Fruit fly (Drosophila melanogaster) whole organism, embryonic: ENCODE results near the gene CG31817.
A peak's percentile ranks its signal among the peaks of the same experiment; 100 is the strongest.

Experiments
- CG12104 ChIP-seq: fragments of 200-800 bp; sonication (Bioruptor generic); optimal IDR thresholded peaks from 3 replicates; lab custom pipeline; 2016; ENCODE audit warnings: missing biosample characterization, missing genetic modification characterization
- CG12391 ChIP-seq: fragments of 200-800 bp; sonication (Bioruptor generic); optimal IDR thresholded peaks from 3 replicates; lab custom pipeline; 2018; ENCODE audit warnings: missing biosample characterization, mild to moderate bottlenecking, missing genetic modification characterization, moderate library complexity
- CG15073 ChIP-seq: fragments of 200-800 bp; sonication (Bioruptor generic); optimal IDR thresholded peaks from 2 replicates; lab custom pipeline; 2016; ENCODE audit warnings: missing biosample characterization, missing genetic modification characterization
- CG1832 ChIP-seq: fragments of 200-800 bp; sonication (Bioruptor generic); optimal IDR thresholded peaks from 2 replicates; lab custom pipeline; 2017; ENCODE audit warnings: missing biosample characterization, mild to moderate bottlenecking, missing genetic modification characterization, inconsistent platforms
- CG2202 ChIP-seq: fragments of 200-800 bp; sonication (Bioruptor generic); optimal IDR thresholded peaks from 2 replicates; lab custom pipeline; 2018; ENCODE audit warnings: missing biosample characterization, mild to moderate bottlenecking, missing genetic modification characterization
- CG2712 ChIP-seq: fragments of 200-800 bp; optimal IDR thresholded peaks from 3 replicates; lab custom pipeline; 2019; ENCODE audit warnings: missing biosample characterization, mild to moderate bottlenecking, missing genetic modification characterization, moderate library complexity
- CG31388 ChIP-seq: fragments of 200-800 bp; sonication (Bioruptor generic); optimal IDR thresholded peaks from 2 replicates; lab custom pipeline; 2016; ENCODE audit warnings: missing biosample characterization, missing genetic modification characterization
- CG32772 ChIP-seq: fragments of 200-800 bp; sonication (Bioruptor generic); IDR thresholded peaks from 2 replicates; pipeline ENCODE4 v1.3.6; 2022; ENCODE audit warnings: missing biosample characterization, missing genetic modification characterization
- CG34376 ChIP-seq: fragments of 200-800 bp; sonication (Bioruptor generic); optimal IDR thresholded peaks from 2 replicates; lab custom pipeline; 2018; ENCODE audit warnings: missing biosample characterization, mild to moderate bottlenecking, missing genetic modification characterization
- CG3847 ChIP-seq: fragments of 200-800 bp; sonication (Bioruptor generic); IDR thresholded peaks from 2 replicates; pipeline ENCODE4 v1.3.6; 2022; ENCODE audit warnings: missing biosample characterization, missing genetic modification characterization
- CG42726 ChIP-seq: fragments of 200-800 bp; sonication (Bioruptor generic); IDR thresholded peaks from 2 replicates; pipeline ENCODE4 v1.3.6; 2022; ENCODE audit warnings: missing biosample characterization, missing genetic modification characterization; ENCODE audit not compliant: partially characterized antibody
- CG5245 ChIP-seq: fragments of 200-800 bp; sonication (Bioruptor generic); optimal IDR thresholded peaks from 3 replicates; lab custom pipeline; 2016; ENCODE audit warnings: missing biosample characterization, missing genetic modification characterization
- CG6654 ChIP-seq: fragments of 200-800 bp; sonication (Bioruptor generic); optimal IDR thresholded peaks from 2 replicates; lab custom pipeline; 2017; ENCODE audit warnings: missing biosample characterization, mild to moderate bottlenecking, missing genetic modification characterization
- CG6683 ChIP-seq: fragments of 200-800 bp; sonication (Bioruptor generic); optimal IDR thresholded peaks from 2 replicates; lab custom pipeline; 2017; ENCODE audit warnings: missing biosample characterization, mild to moderate bottlenecking, missing genetic modification characterization, missing genetic modification reagents
- CG6765 ChIP-seq: fragments of 200-800 bp; sonication (Bioruptor generic); optimal IDR thresholded peaks from 3 replicates; lab custom pipeline; 2017; ENCODE audit warnings: missing biosample characterization, mild to moderate bottlenecking, missing genetic modification characterization
- CG7928 ChIP-seq: fragments of 200-800 bp; sonication (Bioruptor generic); optimal IDR thresholded peaks from 2 replicates; lab custom pipeline; 2017; ENCODE audit warnings: missing biosample characterization, mild to moderate bottlenecking, missing genetic modification characterization
- CG7963 ChIP-seq: fragments of 200-800 bp; sonication (Bioruptor generic); IDR thresholded peaks from 3 replicates; pipeline ENCODE4 v1.3.6; 2022; ENCODE audit warnings: missing biosample characterization, missing genetic modification characterization; ENCODE audit not compliant: partially characterized antibody
- CG7987 ChIP-seq: fragments of 200-800 bp; sonication (Bioruptor generic); optimal IDR thresholded peaks from 2 replicates; lab custom pipeline; 2018; ENCODE audit warnings: missing biosample characterization, mild to moderate bottlenecking, missing genetic modification characterization, moderate library complexity
- CG9437 ChIP-seq: fragments of 200-800 bp; sonication (Bioruptor generic); optimal IDR thresholded peaks from 2 replicates; lab custom pipeline; 2018; ENCODE audit warnings: missing biosample characterization, mild to moderate bottlenecking, missing genetic modification characterization
- Ets65A ChIP-seq: fragments of 200-800 bp; sonication (Bioruptor generic); peaks from one replicate; lab custom pipeline; 2016; ENCODE audit warnings: missing biosample characterization, missing genetic modification characterization
- GATAe ChIP-seq: fragments of 200-800 bp; sonication (Bioruptor generic); conservative IDR thresholded peaks from 2 replicates; pipeline ENCODE4 v1.3.6; 2022; ENCODE audit warnings: missing biosample characterization, missing genetic modification characterization
- Gsc ChIP-seq: fragments of 200-800 bp; sonication (Bioruptor generic); IDR thresholded peaks from 2 replicates; pipeline ENCODE4 v1.3.6; 2022; ENCODE audit warnings: missing biosample characterization, missing genetic modification characterization
- Hsf ChIP-seq: fragments of 200-800 bp; sonication (Bioruptor generic); optimal IDR thresholded peaks from 3 replicates; lab custom pipeline; 2016; ENCODE audit warnings: missing biosample characterization, missing genetic modification characterization
- Med ChIP-seq: fragments of 200-800 bp; sonication (Bioruptor generic); peaks from one replicate; lab custom pipeline; 2016; ENCODE audit warnings: missing biosample characterization, missing genetic modification characterization, mild to moderate bottlenecking, inconsistent platforms, moderate library complexity
- NC2α ChIP-seq: fragments of 200-800 bp; sonication (Bioruptor generic); optimal IDR thresholded peaks from 2 replicates; lab custom pipeline; 2016; ENCODE audit warnings: missing biosample characterization, missing genetic modification characterization
- Rx ChIP-seq: fragments of 200-800 bp; sonication (Bioruptor generic); IDR thresholded peaks from 2 replicates; pipeline ENCODE4 v1.3.6; 2022; ENCODE audit warnings: missing biosample characterization, missing genetic modification characterization
- Tbp ChIP-seq: fragments of >200 bp; optimal IDR thresholded peaks from 2 replicates; lab custom pipeline; 2018; ENCODE audit warnings: missing biosample characterization, missing genetic modification characterization
- aop ChIP-seq: fragments of 200-800 bp; sonication (Bioruptor generic); IDR thresholded peaks from 2 replicates; pipeline ENCODE4 v1.3.6; 2022; ENCODE audit warnings: missing biosample characterization, missing genetic modification characterization
- btn ChIP-seq: fragments of 200-800 bp; sonication (Bioruptor generic); optimal IDR thresholded peaks from 2 replicates; lab custom pipeline; 2016; ENCODE audit warnings: missing biosample characterization, missing genetic modification characterization
- cad ChIP-seq: fragments of >200 bp; optimal IDR thresholded peaks from 2 replicates; lab custom pipeline; 2017; ENCODE audit warnings: missing biosample characterization, missing genetic modification characterization
- dan ChIP-seq: fragments of 200-800 bp; sonication (Bioruptor generic); IDR thresholded peaks from 2 replicates; pipeline ENCODE4 v1.3.6; 2022; ENCODE audit warnings: missing biosample characterization, missing genetic modification characterization
- dmrt11E ChIP-seq: fragments of 200-800 bp; sonication (Bioruptor generic); optimal IDR thresholded peaks from 3 replicates; lab custom pipeline; 2018; ENCODE audit warnings: missing biosample characterization, mild to moderate bottlenecking, missing genetic modification characterization, moderate library complexity
- fu2 ChIP-seq: fragments of 200-800 bp; sonication (Bioruptor generic); optimal IDR thresholded peaks from 2 replicates; lab custom pipeline; 2016; ENCODE audit warnings: missing biosample characterization, missing genetic modification characterization
- gcm2 ChIP-seq: fragments of 200-800 bp; sonication (Bioruptor generic); optimal IDR thresholded peaks from 2 replicates; lab custom pipeline; 2016; ENCODE audit warnings: missing biosample characterization, missing genetic modification characterization
- jing ChIP-seq: fragments of 200-800 bp; sonication (Bioruptor generic); optimal IDR thresholded peaks from 2 replicates; lab custom pipeline; 2018; ENCODE audit warnings: missing biosample characterization, mild to moderate bottlenecking, missing genetic modification characterization
- lbe ChIP-seq: fragments of 200-800 bp; sonication (Bioruptor generic); optimal IDR thresholded peaks from 2 replicates; lab custom pipeline; 2016; ENCODE audit warnings: missing biosample characterization, mild to moderate bottlenecking, missing genetic modification characterization
- nerfin-1 ChIP-seq: fragments of 200-800 bp; sonication (Bioruptor generic); optimal IDR thresholded peaks from 3 replicates; lab custom pipeline; 2019; ENCODE audit warnings: missing biosample characterization, mild to moderate bottlenecking, missing genetic modification characterization, moderate library complexity
- org-1 ChIP-seq: fragments of 200-800 bp; sonication (Bioruptor generic); optimal IDR thresholded peaks from 2 replicates; lab custom pipeline; 2017; ENCODE audit warnings: missing biosample characterization, missing genetic modification characterization
- pan ChIP-seq, 4 experiments: fragments of >200 bp in 3 of 4; fragments of 200-800 bp in 1 of 4; sonication (Bioruptor generic) in 1 of 4; optimal IDR thresholded peaks in 3 of 4; IDR thresholded peaks in 1 of 4; 2 replicates each; pipeline versions ENCODE4 v1.3.6 to Lab custom; 2017 to 2022; ENCODE audit warnings: missing biosample characterization in 2 of 4, missing genetic modification characterization in 2 of 4, mixed read lengths in 1 of 4
- phol ChIP-seq: fragments of 200-800 bp; sonication (Bioruptor generic); optimal IDR thresholded peaks from 3 replicates; lab custom pipeline; 2018; ENCODE audit warnings: missing biosample characterization, mild to moderate bottlenecking, missing genetic modification characterization, moderate library complexity
- row ChIP-seq: fragments of 200-800 bp; sonication (Bioruptor generic); IDR thresholded peaks from 3 replicates; pipeline ENCODE4 v1.3.6; 2022; ENCODE audit warnings: missing biosample characterization, missing genetic modification characterization
- scrt ChIP-seq: fragments of 200-800 bp; sonication (Bioruptor generic); optimal IDR thresholded peaks from 2 replicates; lab custom pipeline; 2018; ENCODE audit warnings: missing biosample characterization, mild to moderate bottlenecking, missing genetic modification characterization, moderate library complexity
- sens ChIP-seq: fragments of 200-800 bp; sonication (Bioruptor generic); peaks from one replicate; lab custom pipeline; 2016; ENCODE audit warnings: missing biosample characterization, missing genetic modification characterization
- tio ChIP-seq: fragments of 200-800 bp; sonication (Bioruptor generic); optimal IDR thresholded peaks from 2 replicates; lab custom pipeline; 2017; ENCODE audit warnings: missing biosample characterization, missing genetic modification characterization, inconsistent platforms
- tll ChIP-seq, 2 experiments: fragments of 200-800 bp in 1 of 2; fragments of >200 bp in 1 of 2; sonication (Bioruptor generic) in 1 of 2; optimal IDR thresholded peaks; 2 replicates each; lab custom pipeline; 2017 to 2019; ENCODE audit warnings: missing biosample characterization in 2 of 2, missing genetic modification characterization in 2 of 2, mild to moderate bottlenecking in 1 of 2, moderate library complexity in 1 of 2
- wek ChIP-seq: fragments of 200-800 bp; sonication (Bioruptor generic); optimal IDR thresholded peaks from 3 replicates; lab custom pipeline; 2018; ENCODE audit warnings: missing biosample characterization, mild to moderate bottlenecking, missing genetic modification characterization, moderate library complexity
- zen2 ChIP-seq: fragments of 200-800 bp; sonication (Bioruptor generic); IDR thresholded peaks from 3 replicates; pipeline ENCODE4 v1.3.6; 2022; ENCODE audit warnings: missing biosample characterization, missing genetic modification characterization; ENCODE audit not compliant: partially characterized antibody
- zfh1 ChIP-seq: fragments of 200-800 bp; sonication (Bioruptor generic); IDR thresholded peaks from 3 replicates; pipeline ENCODE4 v1.3.6; 2022; ENCODE audit warnings: missing biosample characterization, missing genetic modification characterization
- zfh2 ChIP-seq: fragments of 200-800 bp; sonication (Bioruptor generic); optimal IDR thresholded peaks from 2 replicates; lab custom pipeline; 2016; ENCODE audit warnings: missing biosample characterization, missing genetic modification characterization

CG31817 gene

dm6 chr2L:16287602-16288392 is 49.9 kb downstream of the CG31817 start, which contains the start of the genes crp and pkaap (continued):
- no peak for TF ChIP-seq Rx (GFP tag; lab: Robert Waterston, UW)
- peak; percentile 41 for TF ChIP-seq wek (GFP tag; lab: Kevin White, UChicago)
- no peak for TF ChIP-seq dan
- peak; percentile 91 for TF ChIP-seq Hsf (GFP tag; lab: Kevin White, UChicago)
- TF ChIP-seq org-1 (GFP tag; lab: Kevin White, UChicago), result peak; percentile 29
- TF ChIP-seq Med (GFP tag; lab: Kevin White, UChicago), result peak; percentile 98
- no peak for TF ChIP-seq CG7963
- peak; percentile 78 for TF ChIP-seq gcm2 (GFP tag; lab: Kevin White, UChicago)
- no peak for TF ChIP-seq zen2
- peak; percentile 41 for TF ChIP-seq CG2202 (tag; lab: Kevin White, UChicago)
- TF ChIP-seq CG1832 (GFP tag; lab: Kevin White, UChicago), result no peak
- peak; percentile 70 for TF ChIP-seq CG12391
- no peak for TF ChIP-seq CG9437
- no peak for TF ChIP-seq Gsc (GFP tag; lab: Robert Waterston, UW)
- TF ChIP-seq CG31388, result peak; percentile 66
- peak; percentile 90 for TF ChIP-seq CG5245
- TF ChIP-seq Tbp (GFP tag; lab: Kevin White, UChicago), result peak; percentile 37
- TF ChIP-seq CG12104 (GFP tag; lab: Kevin White, UChicago), result peak; percentile 46
- TF ChIP-seq row (GFP tag; lab: Robert Waterston, UW), result no peak
- no peak for TF ChIP-seq nerfin-1
- TF ChIP-seq aop, result no peak
- TF ChIP-seq CG34376 (GFP tag; lab: Kevin White, UChicago), result peak; percentile 52
- TF ChIP-seq CG6683 (GFP tag; lab: Kevin White, UChicago), result peak; percentile 37
- TF ChIP-seq cad (GFP tag; lab: Kevin White, UChicago), result no peak
- peak; percentile 97 for TF ChIP-seq sens
- peak; percentile 63 for TF ChIP-seq scrt (GFP tag; lab: Kevin White, UChicago)
- no peak for TF ChIP-seq GATAe (GFP tag; lab: Robert Waterston, UW)
- TF ChIP-seq CG7928, result peak; percentile 35
- TF ChIP-seq zfh1 (GFP tag; lab: Robert Waterston, UW), result no peak
- TF ChIP-seq CG6765 (GFP tag; lab: Kevin White, UChicago), result peak; percentile 19
- peak; percentile 48 for TF ChIP-seq phol (tag; lab: Kevin White, UChicago)
- TF ChIP-seq CG3847 (GFP tag; lab: Robert Waterston, UW), result no peak
- no peak for TF ChIP-seq CG42726 (GFP tag; lab: Robert Waterston, UW)
- TF ChIP-seq lbe, result peak; percentile 90
- peak; percentile 77 for TF ChIP-seq btn (GFP tag; lab: Kevin White, UChicago)
- peak; percentile 13 for TF ChIP-seq CG15073 (GFP tag; lab: Kevin White, UChicago)
- peak; percentile 84 for TF ChIP-seq zfh2
- TF ChIP-seq tio, result peak; percentile 58
- TF ChIP-seq CG2712 (tag; lab: Kevin White, UChicago), result peak; percentile 77
- no peak for TF ChIP-seq tll (GFP tag; optimal IDR thresholded peaks at IDR 0.05; lab: Kevin White, UChicago)
- TF ChIP-seq jing (GFP tag; lab: Kevin White, UChicago), result peak; percentile 51
- peak; percentile 63 for TF ChIP-seq dmrt11E (tag; lab: Kevin White, UChicago)
- peak; percentile 74 for TF ChIP-seq CG7987 (GFP tag; lab: Kevin White, UChicago)
- TF ChIP-seq CG32772 (GFP tag; lab: Robert Waterston, UW), result no peak
- TF ChIP-seq CG6654 (GFP tag; lab: Kevin White, UChicago), result peak; percentile 43
- TF ChIP-seq Ets65A (GFP tag; lab: Kevin White, UChicago), result peak; percentile 99
- TF ChIP-seq pan (optimal IDR thresholded peaks at IDR 0.05; lab: Kevin White, UChicago), result no peak
- TF ChIP-seq pan (GFP tag; optimal IDR thresholded peaks at IDR 0.05 in 1 of 2, IDR thresholded peaks at IDR 0.05 in 1 of 2), result no peak
- TF ChIP-seq NC2α (GFP tag; lab: Kevin White, UChicago), result peak; percentile 75
- TF ChIP-seq fu2 (GFP tag; lab: Kevin White, UChicago), result peak; percentile 77
